Fruit fly (Drosophila melanogaster) whole organism, adult: ENCODE results near the gene CG44158.

Experiments
- CG12768 ChIP-seq: fragments of 200-800 bp; sonication (Bioruptor generic); optimal IDR thresholded peaks from 2 replicates; lab custom pipeline; 2017; ENCODE audit warnings: missing biosample characterization, missing genetic modification characterization, mild to moderate bottlenecking, moderate library complexity, missing genetic modification reagents
- CG14711 ChIP-seq: fragments of 200-800 bp; sonication (Bioruptor generic); optimal IDR thresholded peaks from 2 replicates; lab custom pipeline; 2018; ENCODE audit warnings: missing biosample characterization, mild to moderate bottlenecking, missing genetic modification characterization, moderate library complexity
- CG33017 ChIP-seq: fragments of 200-800 bp; sonication (Bioruptor generic); optimal IDR thresholded peaks from 2 replicates; lab custom pipeline; 2018; ENCODE audit warnings: missing biosample characterization, mild to moderate bottlenecking, missing genetic modification characterization, moderate library complexity
- CG7045 ChIP-seq: fragments of 200-800 bp; sonication (Bioruptor generic); optimal IDR thresholded peaks from 2 replicates; lab custom pipeline; 2017; ENCODE audit warnings: missing biosample characterization, mild to moderate bottlenecking, missing genetic modification characterization
- Crg-1 ChIP-seq: fragments of 200-800 bp; sonication (Bioruptor generic); optimal IDR thresholded peaks from 2 replicates; lab custom pipeline; 2016; ENCODE audit warnings: missing biosample characterization, missing genetic modification characterization
- Hr96 ChIP-seq: fragments of 200-800 bp; sonication (Bioruptor generic); optimal IDR thresholded peaks from 2 replicates; lab custom pipeline; 2016; ENCODE audit warnings: missing biosample characterization, missing genetic modification characterization
- Mnt ChIP-seq: fragments of 200-800 bp; sonication (Bioruptor generic); optimal IDR thresholded peaks from 2 replicates; lab custom pipeline; 2016; ENCODE audit warnings: missing biosample characterization, mild to moderate bottlenecking, missing genetic modification characterization
- bab1 ChIP-seq: fragments of 200-800 bp; sonication (Bioruptor generic); optimal IDR thresholded peaks from 3 replicates; lab custom pipeline; 2019; ENCODE audit warnings: missing biosample characterization, mild to moderate bottlenecking, missing genetic modification characterization, moderate library complexity
- cic ChIP-seq: fragments of 200-800 bp; sonication (Bioruptor generic); optimal IDR thresholded peaks from 2 replicates; lab custom pipeline; 2017; ENCODE audit warnings: missing biosample characterization, mild to moderate bottlenecking, missing genetic modification characterization, moderate library complexity
- cnc ChIP-seq, 2 experiments: fragments of >200 bp; optimal IDR thresholded peaks; 2 replicates each; lab custom pipeline; 2017
- kay ChIP-seq: fragments of 200-800 bp; sonication (Bioruptor generic); peaks from one replicate; lab custom pipeline; 2016; ENCODE audit warnings: missing biosample characterization, missing genetic modification characterization, borderline replicate concordance
- pad ChIP-seq: fragments of 200-800 bp; sonication (Bioruptor generic); optimal IDR thresholded peaks from 3 replicates; lab custom pipeline; 2017; ENCODE audit warnings: missing biosample characterization, missing genetic modification characterization, mild to moderate bottlenecking, moderate library complexity, missing genetic modification reagents

- TF ChIP-seq kay (GFP tag; lab: Kevin White, UChicago) (no peak), CG14711 (tag; lab: Kevin White, UChicago) (no peak), CG33017 (tag; lab: Kevin White, UChicago) (no peak), bab1 (GFP tag; lab: Kevin White, UChicago) (no peak), cnc (optimal IDR thresholded peaks at IDR 0.05; lab: Kevin White, UChicago) (peak in 1 of 2 experiments; percentile 35), CG7045 (no peak), Crg-1 (no peak), CG12768 (GFP tag; lab: Kevin White, UChicago) (no peak), Mnt (no peak), cic (GFP tag; lab: Kevin White, UChicago) (no peak), pad (GFP tag; lab: Kevin White, UChicago) (no peak), Hr96 (GFP tag; lab: Kevin White, UChicago) (no peak)
These were observed 34.4 kb downstream of the CG44158 start for dm6 chr3R:18243000-18243399.
